Fruit fly (Drosophila melanogaster) whole organism, embryonic: ENCODE measurements around the gene Gr64f.

Experiments
- CG1024 ChIP-seq: fragments of 200-800 bp; sonication (Bioruptor generic); IDR thresholded peaks from 2 replicates; pipeline ENCODE4 v1.3.6; 2022; ENCODE audit warnings: missing biosample characterization, missing genetic modification characterization
- CG10979 ChIP-seq: fragments of 200-800 bp; sonication (Bioruptor generic); optimal IDR thresholded peaks from 2 replicates; lab custom pipeline; 2018; ENCODE audit warnings: missing biosample characterization, mild to moderate bottlenecking, missing genetic modification characterization, moderate library complexity
- CG11093 ChIP-seq: fragments of 200-800 bp; sonication (Bioruptor generic); IDR thresholded peaks from 3 replicates; pipeline ENCODE4 v1.3.6; 2022; ENCODE audit warnings: missing biosample characterization, missing genetic modification characterization
- CG12769 ChIP-seq: fragments of 200-800 bp; sonication (Bioruptor generic); optimal IDR thresholded peaks from 2 replicates; lab custom pipeline; 2019; ENCODE audit warnings: missing biosample characterization, mild to moderate bottlenecking, missing genetic modification characterization, moderate library complexity
- CG13287 ChIP-seq: fragments of 200-800 bp; sonication (Bioruptor generic); IDR thresholded peaks from 2 replicates; pipeline ENCODE4 v1.3.6; 2022; ENCODE audit warnings: missing biosample characterization, missing genetic modification characterization; ENCODE audit not compliant: partially characterized antibody
- CG13424 ChIP-seq: fragments of 200-800 bp; sonication (Bioruptor generic); optimal IDR thresholded peaks from 2 replicates; lab custom pipeline; 2019; ENCODE audit warnings: missing biosample characterization, mild to moderate bottlenecking, missing genetic modification characterization, moderate library complexity
- CG15269 ChIP-seq: fragments of 200-800 bp; sonication (Bioruptor generic); optimal IDR thresholded peaks from 2 replicates; lab custom pipeline; 2018; ENCODE audit warnings: missing biosample characterization, mild to moderate bottlenecking, missing genetic modification characterization, moderate library complexity
- CG16815 ChIP-seq: fragments of 200-800 bp; sonication (Bioruptor generic); optimal IDR thresholded peaks from 3 replicates; lab custom pipeline; 2017; ENCODE audit warnings: missing biosample characterization, mild to moderate bottlenecking, missing genetic modification characterization
- CG18619 ChIP-seq: fragments of 200-800 bp; sonication (Bioruptor generic); optimal IDR thresholded peaks from 3 replicates; lab custom pipeline; 2017; ENCODE audit warnings: missing biosample characterization, mild to moderate bottlenecking, missing genetic modification characterization
- CG32772 ChIP-seq: fragments of 200-800 bp; sonication (Bioruptor generic); IDR thresholded peaks from 2 replicates; pipeline ENCODE4 v1.3.6; 2022; ENCODE audit warnings: missing biosample characterization, missing genetic modification characterization
- CG4424 ChIP-seq: fragments of 200-800 bp; sonication (Bioruptor generic); optimal IDR thresholded peaks from 3 replicates; lab custom pipeline; 2016; ENCODE audit warnings: missing biosample characterization, missing genetic modification characterization
- CG4820 ChIP-seq: fragments of 200-800 bp; sonication (Bioruptor generic); optimal IDR thresholded peaks from 3 replicates; lab custom pipeline; 2016; ENCODE audit warnings: missing biosample characterization, missing genetic modification characterization
- CG7556 ChIP-seq: fragments of 200-800 bp; sonication (Bioruptor generic); optimal IDR thresholded peaks from 2 replicates; lab custom pipeline; 2017; ENCODE audit warnings: missing biosample characterization, mild to moderate bottlenecking, missing genetic modification characterization
- CG7786 ChIP-seq: fragments of 200-800 bp; sonication (Bioruptor generic); optimal IDR thresholded peaks from 2 replicates; lab custom pipeline; 2016; ENCODE audit warnings: missing biosample characterization, missing genetic modification characterization
- CG9609 ChIP-seq: fragments of 200-800 bp; sonication (Bioruptor generic); optimal IDR thresholded peaks from 3 replicates; lab custom pipeline; 2016; ENCODE audit warnings: missing biosample characterization, missing genetic modification characterization
- CG9932 ChIP-seq: fragments of 200-800 bp; sonication (Bioruptor generic); IDR thresholded peaks from 2 replicates; pipeline ENCODE4 v1.3.6; 2022; ENCODE audit warnings: missing biosample characterization, missing genetic modification characterization
- Deaf1 ChIP-seq: fragments of 200-800 bp; optimal IDR thresholded peaks from 3 replicates; lab custom pipeline; 2019; ENCODE audit warnings: missing biosample characterization, mild to moderate bottlenecking, missing genetic modification characterization, moderate library complexity
- Dfd ChIP-seq, 2 experiments: fragments of >200 bp; optimal IDR thresholded peaks; 2 replicates each; lab custom pipeline; 2017; ENCODE audit warnings: missing biosample characterization in 2 of 2, missing genetic modification characterization in 2 of 2
- HLH4C ChIP-seq: fragments of 200-800 bp; sonication (Bioruptor generic); IDR thresholded peaks from 3 replicates; pipeline ENCODE4 v1.3.6; 2022; ENCODE audit warnings: missing biosample characterization, missing genetic modification characterization; ENCODE audit not compliant: partially characterized antibody
- Hr3 ChIP-seq: fragments of 200-800 bp; sonication (Bioruptor generic); optimal IDR thresholded peaks from 3 replicates; lab custom pipeline; 2016; ENCODE audit warnings: missing biosample characterization, missing genetic modification characterization
- Lpt ChIP-seq: fragments of >200 bp; optimal IDR thresholded peaks from 2 replicates; lab custom pipeline; 2018; ENCODE audit warnings: missing biosample characterization, missing genetic modification characterization
- Max ChIP-seq: fragments of 200-800 bp; sonication (Bioruptor generic); optimal IDR thresholded peaks from 2 replicates; lab custom pipeline; 2016; ENCODE audit warnings: missing biosample characterization, mild to moderate bottlenecking, missing genetic modification characterization
- NfI ChIP-seq: fragments of 200-800 bp; sonication (Bioruptor generic); optimal IDR thresholded peaks from 3 replicates; lab custom pipeline; 2018; ENCODE audit warnings: missing biosample characterization, mild to moderate bottlenecking, missing genetic modification characterization, moderate library complexity
- Oaz ChIP-seq: fragments of 200-800 bp; sonication (Bioruptor generic); IDR thresholded peaks from 2 replicates; pipeline ENCODE4 v1.3.6; 2022; ENCODE audit warnings: missing biosample characterization, missing genetic modification characterization
- Optix ChIP-seq: fragments of 200-800 bp; sonication (Bioruptor generic); IDR thresholded peaks from 3 replicates; pipeline ENCODE4 v1.3.6; 2022; ENCODE audit warnings: missing biosample characterization, missing genetic modification characterization
- Six4 ChIP-seq: fragments of 200-800 bp; sonication (Bioruptor generic); optimal IDR thresholded peaks from 2 replicates; lab custom pipeline; 2016; ENCODE audit warnings: missing biosample characterization, missing genetic modification characterization
- Ssrp ChIP-seq: fragments of 200-800 bp; sonication (Bioruptor generic); optimal IDR thresholded peaks from 2 replicates; lab custom pipeline; 2018; ENCODE audit warnings: missing biosample characterization, mild to moderate bottlenecking, missing genetic modification characterization, moderate library complexity
- Usf ChIP-seq: fragments of 200-800 bp; sonication (Bioruptor generic); optimal IDR thresholded peaks from 2 replicates; lab custom pipeline; 2017; ENCODE audit warnings: missing genotype, missing biosample characterization, missing genetic modification characterization
- YL-1 ChIP-seq: fragments of 200-800 bp; sonication (Bioruptor generic); optimal IDR thresholded peaks from 3 replicates; lab custom pipeline; 2017; ENCODE audit warnings: missing biosample characterization, mild to moderate bottlenecking, missing genetic modification characterization
- ab ChIP-seq: fragments of 200-800 bp; sonication (Bioruptor generic); optimal IDR thresholded peaks from 2 replicates; lab custom pipeline; 2016; ENCODE audit warnings: missing biosample characterization, missing genetic modification characterization
- al ChIP-seq: fragments of 200-800 bp; sonication (Bioruptor generic); IDR thresholded peaks from 2 replicates; pipeline ENCODE4 v1.3.6; 2022; ENCODE audit warnings: missing biosample characterization, missing genetic modification characterization
- aop ChIP-seq: fragments of 200-800 bp; sonication (Bioruptor generic); IDR thresholded peaks from 2 replicates; pipeline ENCODE4 v1.3.6; 2022; ENCODE audit warnings: missing biosample characterization, missing genetic modification characterization
- ash1 ChIP-seq: fragments of 200-800 bp; sonication (Bioruptor generic); optimal IDR thresholded peaks from 2 replicates; lab custom pipeline; 2018; ENCODE audit warnings: missing biosample characterization, mild to moderate bottlenecking, missing genetic modification characterization
- bowl ChIP-seq: fragments of 200-800 bp; sonication (Bioruptor generic); IDR thresholded peaks from 2 replicates; pipeline ENCODE4 v1.3.6; 2022; ENCODE audit warnings: missing biosample characterization, missing genetic modification characterization
- disco-r ChIP-seq: fragments of 200-800 bp; sonication (Bioruptor generic); optimal IDR thresholded peaks from 2 replicates; lab custom pipeline; 2016; ENCODE audit warnings: missing biosample characterization, missing genetic modification characterization
- ham ChIP-seq: fragments of 200-800 bp; sonication (Bioruptor generic); IDR thresholded peaks from 2 replicates; pipeline ENCODE4 v1.3.6; 2022; ENCODE audit warnings: missing biosample characterization, missing genetic modification characterization
- kay ChIP-seq: fragments of 200-800 bp; sonication (Bioruptor generic); optimal IDR thresholded peaks from 2 replicates; lab custom pipeline; 2016; ENCODE audit warnings: missing biosample characterization, missing genetic modification characterization
- ken ChIP-seq: fragments of 200-800 bp; sonication (Bioruptor generic); IDR thresholded peaks from 3 replicates; pipeline ENCODE4 v1.3.6; 2022; ENCODE audit warnings: missing biosample characterization, missing genetic modification characterization
- knrl ChIP-seq: fragments of 200-800 bp; sonication (Bioruptor generic); IDR thresholded peaks from 3 replicates; pipeline ENCODE4 v1.3.6; 2022; ENCODE audit warnings: missing biosample characterization, missing genetic modification characterization; ENCODE audit not compliant: partially characterized antibody
- lab ChIP-seq: fragments of 200-800 bp; sonication (Bioruptor generic); optimal IDR thresholded peaks from 3 replicates; lab custom pipeline; 2017; ENCODE audit warnings: missing biosample characterization, missing genetic modification characterization, mild to moderate bottlenecking, moderate library complexity, missing genetic modification reagents
- lola ChIP-seq, 3 experiments: fragments of >200 bp in 2 of 3; fragments of 200-800 bp in 1 of 3; sonication (Bioruptor generic) in 1 of 3; optimal IDR thresholded peaks; 2 replicates each; lab custom pipeline; 2017 to 2019; ENCODE audit warnings: missing biosample characterization in 3 of 3, missing genetic modification characterization in 3 of 3, mild to moderate bottlenecking in 1 of 3, moderate library complexity in 1 of 3
- peb ChIP-seq: fragments of 200-800 bp; sonication (Bioruptor generic); IDR thresholded peaks from 2 replicates; pipeline ENCODE4 v1.3.6; 2022; ENCODE audit warnings: missing biosample characterization, missing genetic modification characterization
- pita ChIP-seq: fragments of 200-800 bp; sonication (Bioruptor generic); optimal IDR thresholded peaks from 2 replicates; lab custom pipeline; 2017; ENCODE audit warnings: missing biosample characterization, mild to moderate bottlenecking, missing genetic modification characterization
- prd ChIP-seq, 3 experiments: fragments of >200 bp in 2 of 3; fragments of 200-800 bp in 1 of 3; sonication (Bioruptor generic) in 1 of 3; optimal IDR thresholded peaks in 2 of 3; IDR thresholded peaks in 1 of 3; 2 replicates in 2 of 3; 3 replicates in 1 of 3; pipeline versions ENCODE4 v1.3.6 to Lab custom; 2017 to 2022; ENCODE audit warnings: missing biosample characterization in 1 of 3, missing genetic modification characterization in 1 of 3
- salm ChIP-seq: fragments of 200-800 bp; sonication (Bioruptor generic); optimal IDR thresholded peaks from 2 replicates; lab custom pipeline; 2018; ENCODE audit warnings: missing biosample characterization, mild to moderate bottlenecking, missing genetic modification characterization
- sima ChIP-seq: fragments of 200-800 bp; sonication (Bioruptor generic); optimal IDR thresholded peaks from 2 replicates; lab custom pipeline; 2016; ENCODE audit warnings: missing biosample characterization, missing genetic modification characterization
- sna ChIP-seq: fragments of 200-800 bp; sonication (Bioruptor generic); IDR thresholded peaks from 2 replicates; pipeline ENCODE4 v1.3.6; 2022; ENCODE audit warnings: missing biosample characterization, missing genetic modification characterization; ENCODE audit not compliant: partially characterized antibody
- sob ChIP-seq: fragments of 200-800 bp; sonication (Bioruptor generic); IDR thresholded peaks from 2 replicates; pipeline ENCODE4 v1.3.6; 2022; ENCODE audit warnings: missing biosample characterization, missing genetic modification characterization
- ssp ChIP-seq: fragments of 200-800 bp; sonication (Bioruptor generic); IDR thresholded peaks from 2 replicates; pipeline ENCODE4 v1.3.6; 2022; ENCODE audit warnings: missing biosample characterization, missing genetic modification characterization
- zen ChIP-seq: fragments of 200-800 bp; sonication (Bioruptor generic); optimal IDR thresholded peaks from 3 replicates; lab custom pipeline; 2018; ENCODE audit warnings: missing biosample characterization, mild to moderate bottlenecking, missing genetic modification characterization, moderate library complexity
- zfh1 ChIP-seq: fragments of 200-800 bp; sonication (Bioruptor generic); IDR thresholded peaks from 3 replicates; pipeline ENCODE4 v1.3.6; 2022; ENCODE audit warnings: missing biosample characterization, missing genetic modification characterization

The Gr64f gene

DNA sequence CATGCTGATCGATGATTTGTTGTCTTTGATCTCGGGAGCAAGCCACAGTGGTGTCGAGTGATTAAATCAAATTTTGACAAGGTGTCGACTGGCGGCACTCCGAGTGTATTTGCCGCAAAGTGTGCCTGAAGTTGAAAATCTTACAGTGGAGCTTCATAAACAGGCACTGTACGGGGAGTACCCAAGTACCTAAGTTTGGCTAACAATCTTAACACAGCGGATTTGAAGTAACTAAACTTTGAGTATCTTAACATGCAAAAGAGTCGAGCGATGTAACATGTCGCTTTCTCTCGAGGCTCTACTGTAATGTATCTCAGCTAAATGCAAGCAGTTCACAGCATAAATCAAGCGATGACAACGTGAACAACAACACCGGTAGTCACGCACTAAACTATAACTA, 18.8 kb upstream of the Gr64f start (continued):
- TF ChIP-seq zen (peak; percentile 85), Oaz (no peak), salm (tag; lab: Kevin White, UChicago) (no peak), CG9932 (GFP tag; lab: Robert Waterston, UW) (no peak), CG7556 (GFP tag; lab: Kevin White, UChicago) (peak; percentile 27), sna (GFP tag; lab: Robert Waterston, UW) (no peak), lola (GFP tag; optimal IDR thresholded peaks at IDR 0.05; lab: Kevin White, UChicago) (peak in 1 of 3 experiments; percentile 76), CG4424 (GFP tag; lab: Kevin White, UChicago) (peak; percentile 74), CG7786 (peak; percentile 52), peb (GFP tag; lab: Robert Waterston, UW) (peak; percentile 57), Dfd (GFP tag; optimal IDR thresholded peaks at IDR 0.05; lab: Kevin White, UChicago) (no peak), Deaf1 (tag; lab: Kevin White, UChicago) (no peak), YL-1 (GFP tag; lab: Kevin White, UChicago) (no peak), Hr3 (peak; percentile 43), NfI (GFP tag; lab: Kevin White, UChicago) (peak; percentile 44), ken (GFP tag; lab: Robert Waterston, UW) (peak; percentile 75), CG1024 (GFP tag; lab: Robert Waterston, UW) (0 out of 2 replicates have a peak, but pooled peaks have one; percentile 46), ssp (GFP tag; lab: Robert Waterston, UW) (peak; percentile 53), CG32772 (GFP tag; lab: Robert Waterston, UW) (peak; percentile 74), aop (GFP tag; lab: Robert Waterston, UW) (no peak), disco-r (GFP tag; lab: Kevin White, UChicago) (no peak), Six4 (GFP tag; lab: Kevin White, UChicago) (peak; percentile 63), sima (GFP tag; lab: Kevin White, UChicago) (no peak), CG13424 (tag; lab: Kevin White, UChicago) (peak; percentile 63), bowl (GFP tag; lab: Robert Waterston, UW) (no peak), zfh1 (GFP tag; lab: Robert Waterston, UW) (peak; percentile 90), Optix (GFP tag; lab: Robert Waterston, UW) (peak; percentile 81; the same call in 2 of the 3 replicates), CG4820 (GFP tag; lab: Kevin White, UChicago) (peak; percentile 66), CG12769 (peak; percentile 43), CG13287 (GFP tag; lab: Robert Waterston, UW) (no peak), CG11093 (GFP tag; lab: Robert Waterston, UW) (peak; percentile 69; the same call in 1 of the 3 replicates), CG18619 (GFP tag; lab: Kevin White, UChicago) (peak; percentile 35), ham (no peak), al (no peak), CG10979 (tag; lab: Kevin White, UChicago) (peak; percentile 79), lab (GFP tag; lab: Kevin White, UChicago) (peak; percentile 29), Max (GFP tag; lab: Kevin White, UChicago) (no peak), kay (no peak), prd (optimal IDR thresholded peaks at IDR 0.05; lab: Kevin White, UChicago) (no peak), prd (GFP tag; IDR thresholded peaks at IDR 0.05; lab: Robert Waterston, UW) (peak; percentile 92), ab (GFP tag; lab: Kevin White, UChicago) (no peak), Usf (peak; percentile 33), CG9609 (GFP tag; lab: Kevin White, UChicago) (peak; percentile 47), knrl (no peak), CG15269 (tag; lab: Kevin White, UChicago) (peak; percentile 29), ash1 (GFP tag; lab: Kevin White, UChicago) (no peak), HLH4C (no peak), pita (no peak), Lpt (GFP tag; lab: Kevin White, UChicago) (no peak), sob (GFP tag; lab: Robert Waterston, UW) (peak; percentile 33; the same call in 1 of the 2 replicates), CG16815 (GFP tag; lab: Kevin White, UChicago) (peak; percentile 81), Ssrp (tag; lab: Kevin White, UChicago) (peak; percentile 73)
